Worm (Caenorhabditis elegans): ENCODE results near the gene cutl-15.

cutl-15 gene

DNA sequence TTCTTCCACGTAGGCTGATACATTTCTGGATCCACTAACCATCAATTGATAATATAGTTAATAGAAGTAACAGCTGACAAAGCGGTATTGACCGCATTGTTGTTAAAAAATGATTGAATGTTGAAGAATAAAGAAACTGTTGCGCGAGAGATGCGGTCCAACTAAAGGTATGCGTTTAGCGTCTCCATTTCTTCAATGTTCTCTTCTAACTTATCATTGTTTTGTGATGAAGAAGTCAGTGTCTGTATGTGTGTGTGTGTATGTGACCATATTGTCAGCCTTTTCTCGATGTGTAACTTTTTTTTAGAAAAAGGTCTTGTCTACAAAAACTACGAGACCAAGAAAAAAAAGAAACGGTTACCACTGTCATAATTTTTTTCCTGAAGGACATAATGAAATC lies 21.0 kb downstream of the cutl-15 start, which contains the start of gene B0457.2:
TSS of gene B0457.2 (minus strand) at position 101 of the 400 bp plus-strand sequence.
- TF ChIP-seq ceh-30 (tag; optimal IDR thresholded peaks at IDR 0.05) = no peak
- no peak for TF ChIP-seq tbx-7 (tag; optimal IDR thresholded peaks at IDR 0.05)
- no peak for TF ChIP-seq elt-2 (tag; optimal IDR thresholded peaks at IDR 0.05)
- no peak for TF ChIP-seq C38D4.7 (GFP tag; optimal IDR thresholded peaks at IDR 0.05)
- no peak for TF ChIP-seq ceh-24 (tag; optimal IDR thresholded peaks at IDR 0.05)
- no peak for TF ChIP-seq hlh-15 (tag; optimal IDR thresholded peaks at IDR 0.05)
- no peak for TF ChIP-seq eyg-1 (tag; optimal IDR thresholded peaks at IDR 0.05)
- no peak for TF ChIP-seq ref-2 (tag; optimal IDR thresholded peaks at IDR 0.05)
- TF ChIP-seq lin-11 (tag; optimal IDR thresholded peaks at IDR 0.05) = no peak
- no peak for TF ChIP-seq ceh-18 (tag; optimal IDR thresholded peaks at IDR 0.05)
- TF ChIP-seq gmeb-2 (tag; optimal IDR thresholded peaks at IDR 0.05) = no peak

DNA sequence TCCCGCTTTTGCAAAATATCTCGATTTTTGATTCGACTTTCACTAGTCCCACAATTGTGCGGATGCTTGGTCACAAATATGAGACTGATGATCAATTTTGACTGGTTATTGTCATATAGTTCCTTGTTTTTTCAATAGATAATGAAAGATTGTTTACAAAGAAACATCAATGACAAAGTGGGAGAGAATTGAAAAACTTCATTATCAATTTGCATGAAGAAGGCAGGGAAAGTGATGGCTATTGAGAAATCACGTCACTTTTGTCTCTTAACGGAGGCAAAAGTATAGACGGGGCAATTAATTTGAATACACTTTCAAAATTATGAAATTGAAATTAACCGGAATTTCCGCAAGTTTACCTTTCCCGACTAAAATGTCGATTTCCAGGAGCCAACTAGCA lies 24.3 kb downstream of the cutl-15 start:
- TF ChIP-seq pha-4 (tag; optimal IDR thresholded peaks at IDR 0.05) (no peak), tbx-7 (tag; optimal IDR thresholded peaks at IDR 0.05) (no peak), Y22D7AL.16 (tag; optimal IDR thresholded peaks at IDR 0.05) (no peak), hlh-15 (tag; optimal IDR thresholded peaks at IDR 0.05) (no peak), ceh-19 (GFP tag; optimal IDR thresholded peaks at IDR 0.05) (no peak), C08G9.2 (tag; optimal IDR thresholded peaks at IDR 0.05) (no peak), ets-4 (tag; optimal IDR thresholded peaks at IDR 0.05) (no peak), sdc-2 (tag; optimal IDR thresholded peaks at IDR 0.05) (no peak), eyg-1 (tag; optimal IDR thresholded peaks at IDR 0.05) (no peak), dmd-4 (tag; optimal IDR thresholded peaks at IDR 0.05; ENCODE audit: borderline replicate concordance) (no peak), odd-2 (tag; optimal IDR thresholded peaks at IDR 0.05) (no peak), F13H6.1 (tag; optimal IDR thresholded peaks at IDR 0.05) (no peak), ceh-45 (GFP tag; IDR thresholded peaks at IDR 0.05) (no peak), T23F11.4 (GFP tag; optimal IDR thresholded peaks at IDR 0.05) (no peak), K02D7.2 (tag; optimal IDR thresholded peaks at IDR 0.05) (no peak), ref-2 (tag; optimal IDR thresholded peaks at IDR 0.05) (no peak), lim-6 (tag; optimal IDR thresholded peaks at IDR 0.05) (no peak), hlh-13 (GFP tag; optimal IDR thresholded peaks at IDR 0.05) (no peak), ceh-2 (tag; optimal IDR thresholded peaks at IDR 0.05) (no peak), ceh-24 (tag; optimal IDR thresholded peaks at IDR 0.05) (no peak)

DNA sequence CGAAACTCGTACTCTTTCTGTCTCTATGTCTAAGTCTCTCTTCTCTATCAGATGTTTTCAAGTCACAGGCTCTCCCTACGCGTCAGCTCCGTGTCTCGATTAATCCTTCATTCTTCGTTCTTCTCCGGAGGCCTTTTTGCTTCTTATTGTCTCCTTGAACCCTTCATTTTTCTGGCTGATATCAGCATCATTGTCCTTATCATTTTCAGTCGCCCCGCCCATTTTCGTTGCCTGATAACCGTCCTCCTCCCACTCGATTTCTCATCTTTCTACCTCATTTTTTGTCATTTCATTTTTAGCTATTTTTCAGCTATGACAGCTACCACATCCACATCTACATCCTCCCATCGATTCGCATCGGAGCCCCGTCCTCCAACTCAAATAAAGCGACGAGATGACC lies 25.3 kb downstream of the cutl-15 start, which contains the start of gene B0457.6:
TSS of gene B0457.6 (plus strand) at position 284 of the 400 bp plus-strand sequence.
- no peak for TF ChIP-seq sox-4 (tag; optimal IDR thresholded peaks at IDR 0.05)
- peak; percentile 57 for TF ChIP-seq elt-2 (tag; optimal IDR thresholded peaks at IDR 0.05)

DNA sequence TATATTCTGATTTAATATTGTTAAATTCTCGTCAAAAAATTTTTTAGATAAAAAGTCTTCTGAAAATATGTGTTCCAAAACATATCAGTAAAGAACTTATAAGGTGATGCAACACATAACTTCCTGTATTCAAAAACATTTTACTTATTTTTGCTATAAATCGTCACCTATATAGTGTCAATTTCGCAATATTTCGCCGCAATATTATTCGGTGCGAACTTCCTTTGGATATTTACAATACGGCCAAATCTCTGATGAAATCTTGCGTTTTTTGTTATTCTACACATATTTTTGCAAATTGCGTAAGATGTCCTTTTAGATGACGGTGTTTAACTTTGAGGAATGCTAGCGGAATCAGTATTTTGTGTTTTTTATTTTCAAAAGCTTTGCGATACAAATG lies 26.0 kb downstream of the cutl-15 start:
- TF ChIP-seq unc-42 (tag; optimal IDR thresholded peaks at IDR 0.05) (no peak), ceh-14 (tag; optimal IDR thresholded peaks at IDR 0.05) (no peak), F13H6.1 (tag; optimal IDR thresholded peaks at IDR 0.05) (no peak), ceh-24 (tag; optimal IDR thresholded peaks at IDR 0.05) (no peak), K02D7.2 (tag; optimal IDR thresholded peaks at IDR 0.05) (no peak), rnt-1 (tag; optimal IDR thresholded peaks at IDR 0.05) (no peak), nhr-232 (tag; optimal IDR thresholded peaks at IDR 0.05) (no peak), ttx-3 (tag; optimal IDR thresholded peaks at IDR 0.05) (no peak), eyg-1 (tag; optimal IDR thresholded peaks at IDR 0.05) (no peak), K09A11.1 (tag; optimal IDR thresholded peaks at IDR 0.05; ENCODE audit: insufficient read depth) (no peak), fkh-6 (tag; optimal IDR thresholded peaks at IDR 0.05) (no peak), elt-2 (tag; optimal IDR thresholded peaks at IDR 0.05) (no peak), pqm-1 (tag; optimal IDR thresholded peaks at IDR 0.05) (no peak), ceh-48 (tag; optimal IDR thresholded peaks at IDR 0.05) (no peak), C38D4.7 (GFP tag; optimal IDR thresholded peaks at IDR 0.05) (no peak), che-1 (tag; optimal IDR thresholded peaks at IDR 0.05) (no peak), unc-86 (tag; optimal IDR thresholded peaks at IDR 0.05) (no peak), ceh-2 (tag; optimal IDR thresholded peaks at IDR 0.05) (no peak), sdc-2 (tag; optimal IDR thresholded peaks at IDR 0.05) (no peak), ceh-18 (tag; optimal IDR thresholded peaks at IDR 0.05) (no peak)

All from whole organism, late embryonic.